Worm (Caenorhabditis elegans): ENCODE results near the gene C04F5.8.

Gene C04F5.8

DNA sequence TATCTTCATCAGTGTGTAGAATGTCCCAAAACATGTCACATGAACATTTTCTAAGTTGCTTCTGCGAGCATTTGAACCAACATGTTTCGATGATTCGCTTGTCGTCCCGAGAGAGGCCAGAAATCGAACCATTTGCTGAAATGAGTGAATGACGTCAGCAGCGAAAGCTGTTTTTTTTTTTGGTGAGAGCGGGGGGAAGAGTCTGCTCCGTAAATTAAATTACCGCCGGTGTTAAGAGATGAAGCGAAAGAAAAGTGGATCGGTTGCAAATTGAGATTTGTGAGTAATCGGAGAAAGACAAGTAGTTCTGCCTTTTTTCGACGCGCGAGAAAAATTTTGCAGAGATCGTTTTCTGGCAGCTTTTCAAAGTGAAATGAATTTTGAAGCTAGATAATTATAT lies 25.2 kb downstream of the C04F5.8 start:
- TF ChIP-seq pes-1 (GFP tag; IDR thresholded peaks at IDR 0.05) (no peak), ama-1 (optimal IDR thresholded peaks at IDR 0.05) (no peak), tbx-11 (GFP tag; IDR thresholded peaks at IDR 0.05) (no peak), B0310.2 (tag; optimal IDR thresholded peaks at IDR 0.05) (no peak), tbx-37 (GFP tag; conservative IDR thresholded peaks at IDR 0.05) (no peak), ceh-36 (tag; optimal IDR thresholded peaks at IDR 0.05) (no peak), aly-1 (tag; optimal IDR thresholded peaks at IDR 0.05) (no peak), hmg-4 (GFP tag; optimal IDR thresholded peaks at IDR 0.05) (no peak), tra-4 (tag; optimal IDR thresholded peaks at IDR 0.05) (no peak), F13C5.2 (tag; optimal IDR thresholded peaks at IDR 0.05) (no peak), hnd-1 (tag; optimal IDR thresholded peaks at IDR 0.05) (no peak), flt-1 (GFP tag; IDR thresholded peaks at IDR 0.05) (no peak), sea-1 (GFP tag; conservative IDR thresholded peaks at IDR 0.05) (no peak), scrt-1 (GFP tag; IDR thresholded peaks at IDR 0.05) (no peak)

DNA sequence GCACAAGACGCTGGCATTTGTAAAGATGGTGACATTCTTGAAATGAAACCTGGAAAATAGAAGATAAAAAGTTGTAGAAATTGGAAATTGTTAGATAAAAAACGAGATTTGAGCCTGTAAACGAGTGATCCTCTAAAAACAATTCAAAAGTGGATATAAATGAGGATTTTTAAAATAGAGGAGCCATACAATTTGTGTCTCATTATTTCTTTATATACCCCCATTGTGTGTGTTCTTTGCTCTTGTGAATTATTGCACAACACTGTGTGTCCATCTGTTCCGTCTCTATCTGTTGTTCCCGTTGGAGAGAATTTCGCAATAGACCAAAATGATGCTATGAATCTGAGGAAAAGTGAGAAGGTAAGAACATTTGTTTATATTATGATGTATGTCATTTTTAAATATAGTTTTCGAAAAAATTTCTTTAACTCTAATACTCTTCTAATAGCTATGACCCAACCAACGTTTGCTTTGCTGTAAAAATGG lies 26.6 kb downstream of the C04F5.8 start, which contains the start of gene Y58A7A.5:
Gene Y58A7A.5 (minus strand): TSS at position 51 of the 486 bp plus-strand sequence.
- no peak for TF ChIP-seq flt-1 (GFP tag; IDR thresholded peaks at IDR 0.05)
- no peak for TF ChIP-seq ama-1 (optimal IDR thresholded peaks at IDR 0.05)
- no peak for TF ChIP-seq hmbx-1 (tag; optimal IDR thresholded peaks at IDR 0.05)
- TF ChIP-seq B0310.2 (tag; optimal IDR thresholded peaks at IDR 0.05), result no peak
- TF ChIP-seq scrt-1 (GFP tag; IDR thresholded peaks at IDR 0.05), result no peak
- no peak for TF ChIP-seq ets-7 (tag; optimal IDR thresholded peaks at IDR 0.05)
- TF ChIP-seq tra-4 (tag; optimal IDR thresholded peaks at IDR 0.05), result no peak
- TF ChIP-seq F13C5.2 (tag; optimal IDR thresholded peaks at IDR 0.05), result no peak
- no peak for TF ChIP-seq ceh-13 (GFP tag; optimal IDR thresholded peaks at IDR 0.05)
- TF ChIP-seq tbx-11 (GFP tag; IDR thresholded peaks at IDR 0.05), result no peak
- TF ChIP-seq hnd-1 (tag; optimal IDR thresholded peaks at IDR 0.05), result no peak
- no peak for TF ChIP-seq aly-1 (tag; optimal IDR thresholded peaks at IDR 0.05)
- no peak for TF ChIP-seq sea-1 (GFP tag; conservative IDR thresholded peaks at IDR 0.05)
- TF ChIP-seq ceh-36 (tag; optimal IDR thresholded peaks at IDR 0.05), result no peak
- TF ChIP-seq pes-1 (GFP tag; IDR thresholded peaks at IDR 0.05), result no peak
- TF ChIP-seq tbx-37 (GFP tag; conservative IDR thresholded peaks at IDR 0.05), result no peak

DNA sequence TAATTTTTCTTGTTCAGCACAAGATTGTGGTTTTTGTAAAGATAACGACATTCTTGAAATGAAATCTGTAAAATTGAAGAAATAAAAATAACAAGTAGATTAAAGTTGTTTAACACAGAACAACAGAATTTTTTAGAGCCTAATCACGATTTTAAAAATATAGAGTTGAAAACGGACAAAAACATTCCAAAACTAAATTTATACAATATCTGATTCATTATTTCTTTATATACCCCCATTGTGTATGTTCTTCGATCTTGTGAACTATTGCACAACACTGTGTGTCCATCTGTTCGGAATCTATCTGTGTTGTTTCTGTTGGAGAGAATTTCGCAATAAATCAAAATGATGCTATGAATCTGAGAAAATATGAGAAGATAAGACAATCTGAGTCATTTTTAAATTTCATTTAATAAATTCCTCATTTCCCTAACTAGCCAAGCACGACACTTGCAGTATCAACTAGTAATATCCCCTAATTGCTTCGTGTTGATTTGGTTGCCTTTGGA lies 28.5 kb downstream of the C04F5.8 start, which contains the start of gene Y58A7A.4:
Gene Y58A7A.4 (minus strand): TSS at position 51 of the 509 bp plus-strand sequence.
- TF ChIP-seq ets-7 (tag; optimal IDR thresholded peaks at IDR 0.05), result no peak
- no peak for TF ChIP-seq flt-1 (GFP tag; IDR thresholded peaks at IDR 0.05)
- TF ChIP-seq tra-4 (tag; optimal IDR thresholded peaks at IDR 0.05), result no peak
- no peak for TF ChIP-seq tbx-11 (GFP tag; IDR thresholded peaks at IDR 0.05)
- no peak for TF ChIP-seq B0310.2 (tag; optimal IDR thresholded peaks at IDR 0.05)
- TF ChIP-seq ama-1 (optimal IDR thresholded peaks at IDR 0.05), result no peak
- no peak for TF ChIP-seq scrt-1 (GFP tag; IDR thresholded peaks at IDR 0.05)
- TF ChIP-seq hnd-1 (tag; optimal IDR thresholded peaks at IDR 0.05), result no peak
- no peak for TF ChIP-seq tbx-37 (GFP tag; conservative IDR thresholded peaks at IDR 0.05)
- TF ChIP-seq ceh-36 (tag; optimal IDR thresholded peaks at IDR 0.05), result no peak
- no peak for TF ChIP-seq pes-1 (GFP tag; IDR thresholded peaks at IDR 0.05)
- no peak for TF ChIP-seq hmbx-1 (tag; optimal IDR thresholded peaks at IDR 0.05)
- TF ChIP-seq ceh-13 (GFP tag; optimal IDR thresholded peaks at IDR 0.05), result no peak
- TF ChIP-seq F13C5.2 (tag; optimal IDR thresholded peaks at IDR 0.05), result no peak
- TF ChIP-seq sea-1 (GFP tag; conservative IDR thresholded peaks at IDR 0.05), result no peak
- no peak for TF ChIP-seq aly-1 (tag; optimal IDR thresholded peaks at IDR 0.05)
- TF ChIP-seq hmg-4 (GFP tag; optimal IDR thresholded peaks at IDR 0.05), result no peak

DNA sequence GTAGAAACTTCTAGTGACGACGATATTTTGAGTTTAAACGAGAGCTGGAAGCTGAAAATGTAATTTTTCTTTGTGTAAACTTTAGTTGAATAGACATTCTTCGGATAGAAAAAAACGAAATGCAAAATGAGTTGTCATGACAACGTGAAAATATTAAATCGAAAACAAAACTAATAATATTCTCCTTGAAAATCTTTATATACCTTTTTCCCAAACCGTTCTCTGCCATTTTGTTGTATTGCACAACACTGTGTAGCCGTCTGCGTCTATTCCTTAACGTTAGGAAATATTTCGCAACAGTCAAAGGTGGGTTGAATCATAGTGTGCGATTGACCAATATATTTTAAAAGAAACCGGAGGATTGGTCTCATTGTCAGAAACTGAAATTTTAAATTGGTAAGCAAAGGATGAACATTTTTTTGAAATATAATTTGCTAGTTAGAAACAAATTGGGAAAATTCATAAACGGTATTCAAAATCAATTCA lies 32.7 kb downstream of the C04F5.8 start, which contains the start of gene Y58A7A.3:
Gene Y58A7A.3 (minus strand): TSS at position 51 of the 486 bp plus-strand sequence.
- TF ChIP-seq tbx-37 (GFP tag; conservative IDR thresholded peaks at IDR 0.05) (no peak), hmbx-1 (tag; optimal IDR thresholded peaks at IDR 0.05) (no peak), flt-1 (GFP tag; IDR thresholded peaks at IDR 0.05) (no peak), ets-7 (tag; optimal IDR thresholded peaks at IDR 0.05) (no peak), aly-1 (tag; optimal IDR thresholded peaks at IDR 0.05) (no peak), hnd-1 (tag; optimal IDR thresholded peaks at IDR 0.05) (no peak), F13C5.2 (tag; optimal IDR thresholded peaks at IDR 0.05) (no peak), sea-1 (GFP tag; conservative IDR thresholded peaks at IDR 0.05) (no peak), tra-4 (tag; optimal IDR thresholded peaks at IDR 0.05) (no peak), ama-1 (optimal IDR thresholded peaks at IDR 0.05) (no peak)

DNA sequence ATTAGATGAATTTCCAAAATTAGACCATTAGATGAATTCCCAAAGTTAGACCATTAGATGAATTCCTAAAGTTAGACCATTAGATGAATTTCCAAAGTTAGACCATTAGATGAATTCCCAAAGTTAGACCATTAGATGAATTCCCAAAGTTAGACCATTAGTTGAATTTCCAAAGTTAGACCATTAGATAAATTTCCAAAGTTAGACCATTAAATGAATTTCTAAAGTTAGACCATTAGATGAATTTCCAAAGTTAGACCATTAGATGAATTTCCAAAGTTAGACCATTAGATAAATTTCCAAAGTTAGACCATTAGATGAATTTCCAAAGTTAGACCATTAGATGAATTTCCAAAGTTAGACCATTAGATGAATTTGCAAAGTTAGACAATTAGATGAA lies 38.2 kb downstream of the C04F5.8 start:
- TF ChIP-seq sea-1 (GFP tag; conservative IDR thresholded peaks at IDR 0.05) (peak; percentile 83), tbx-11 (GFP tag; IDR thresholded peaks at IDR 0.05) (peak; percentile 88), tbx-37 (GFP tag; conservative IDR thresholded peaks at IDR 0.05) (peak; percentile 81)

DNA sequence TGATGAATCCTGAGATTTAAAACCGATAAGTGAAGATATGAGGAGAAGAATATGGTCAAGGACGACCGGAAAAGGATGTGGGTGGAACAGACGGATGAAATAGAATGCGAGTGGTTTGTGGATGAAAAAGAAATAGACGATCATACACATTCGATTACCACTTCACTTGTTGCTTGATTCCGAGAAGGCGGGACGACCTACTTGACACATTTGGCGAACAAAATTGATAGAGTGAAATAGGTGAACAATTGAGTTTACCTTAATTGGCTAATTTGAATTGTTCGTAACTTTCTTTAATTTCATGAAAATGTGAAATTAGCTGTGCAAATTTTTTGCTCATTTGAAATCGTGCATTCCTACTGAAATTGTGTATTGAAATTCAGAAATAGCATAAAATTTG lies 41.5 kb downstream of the C04F5.8 start, which contains the start of gene Y58A7A.2:
Gene Y58A7A.2 (minus strand): TSS at position 101 of the 400 bp plus-strand sequence.
- TF ChIP-seq ama-1 (optimal IDR thresholded peaks at IDR 0.05) (no peak), ceh-13 (GFP tag; optimal IDR thresholded peaks at IDR 0.05) (no peak), B0310.2 (tag; optimal IDR thresholded peaks at IDR 0.05) (no peak), ets-7 (tag; optimal IDR thresholded peaks at IDR 0.05) (no peak), tra-4 (tag; optimal IDR thresholded peaks at IDR 0.05) (no peak), scrt-1 (GFP tag; IDR thresholded peaks at IDR 0.05) (no peak), flt-1 (GFP tag; IDR thresholded peaks at IDR 0.05) (no peak), aly-1 (tag; optimal IDR thresholded peaks at IDR 0.05) (no peak), hmg-4 (GFP tag; optimal IDR thresholded peaks at IDR 0.05) (no peak), hnd-1 (tag; optimal IDR thresholded peaks at IDR 0.05) (no peak), hmbx-1 (tag; optimal IDR thresholded peaks at IDR 0.05) (no peak)

DNA sequence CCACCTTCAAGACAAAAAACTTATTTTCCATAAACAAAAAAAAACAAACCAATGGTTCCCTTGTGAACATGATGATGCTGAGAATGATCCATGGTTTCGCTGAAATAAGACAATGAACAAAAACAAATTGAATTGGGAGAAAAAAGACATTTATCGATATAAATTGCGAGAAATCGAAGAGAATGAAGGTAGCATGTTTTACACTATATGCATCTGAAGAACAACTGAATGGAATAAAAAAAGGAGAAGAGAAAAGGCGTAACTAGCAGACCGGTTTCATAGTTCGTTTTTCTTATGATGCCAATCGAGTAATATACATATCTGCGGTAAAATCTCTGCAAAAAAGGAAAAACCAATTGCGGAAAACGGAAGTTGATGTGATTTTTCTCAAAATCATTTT lies 44.1 kb downstream of the C04F5.8 start, which contains the start of gene Y58A7A.1:
Gene Y58A7A.1 (minus strand): TSS at position 101 of the 400 bp plus-strand sequence.
- TF ChIP-seq aly-1 (tag; optimal IDR thresholded peaks at IDR 0.05) (no peak), hmg-4 (GFP tag; optimal IDR thresholded peaks at IDR 0.05) (no peak)

Data from whole organism, early embryonic.